Fruit fly (Drosophila melanogaster) whole organism, embryonic: ENCODE measurements around the gene CNPYb.

Source experiments
- Abd-B ChIP-seq: fragments of 200-800 bp; sonication (Bioruptor generic); optimal IDR thresholded peaks from 2 replicates; lab custom pipeline; 2018; ENCODE audit warnings: missing biosample characterization, mild to moderate bottlenecking, missing genetic modification characterization, moderate library complexity
- B-H2 ChIP-seq: fragments of 200-800 bp; sonication (Bioruptor generic); optimal IDR thresholded peaks from 2 replicates; lab custom pipeline; 2018; ENCODE audit warnings: missing biosample characterization, mild to moderate bottlenecking, missing genetic modification characterization
- Blimp-1 ChIP-seq: fragments of 200-800 bp; sonication (Bioruptor generic); optimal IDR thresholded peaks from 3 replicates; lab custom pipeline; 2018; ENCODE audit warnings: missing biosample characterization, missing genetic modification characterization, mild to moderate bottlenecking, moderate library complexity, missing genetic modification reagents
- CG11398 ChIP-seq: fragments of 200-800 bp; sonication (Bioruptor generic); optimal IDR thresholded peaks from 2 replicates; lab custom pipeline; 2016; ENCODE audit warnings: missing biosample characterization, missing genetic modification characterization
- CG11723 ChIP-seq: fragments of 200-800 bp; sonication (Bioruptor generic); optimal IDR thresholded peaks from 2 replicates; lab custom pipeline; 2017; ENCODE audit warnings: missing biosample characterization, mild to moderate bottlenecking, missing genetic modification characterization
- CG12219 ChIP-seq: fragments of 200-800 bp; sonication (Bioruptor generic); optimal IDR thresholded peaks from 3 replicates; lab custom pipeline; 2018; ENCODE audit warnings: missing biosample characterization, mild to moderate bottlenecking, missing genetic modification characterization
- CG13624 ChIP-seq: fragments of 200-800 bp; sonication (Bioruptor generic); optimal IDR thresholded peaks from 2 replicates; lab custom pipeline; 2016; ENCODE audit warnings: missing biosample characterization, missing genetic modification characterization
- CG13894 ChIP-seq: fragments of 200-800 bp; sonication (Bioruptor generic); optimal IDR thresholded peaks from 3 replicates; lab custom pipeline; 2018; ENCODE audit warnings: missing biosample characterization, mild to moderate bottlenecking, missing genetic modification characterization, moderate library complexity
- CG15479 ChIP-seq: fragments of 200-800 bp; sonication (Bioruptor generic); optimal IDR thresholded peaks from 3 replicates; lab custom pipeline; 2019; ENCODE audit warnings: missing biosample characterization, mild to moderate bottlenecking, missing genetic modification characterization, moderate library complexity
- CG16779 ChIP-seq: fragments of 200-800 bp; sonication (Bioruptor generic); IDR thresholded peaks from 2 replicates; pipeline ENCODE4 v1.3.6; 2022; ENCODE audit warnings: missing biosample characterization, missing genetic modification characterization
- CG2889 ChIP-seq: fragments of 200-800 bp; sonication (Bioruptor generic); IDR thresholded peaks from 3 replicates; pipeline ENCODE4 v1.3.6; 2022; ENCODE audit warnings: missing biosample characterization, missing genetic modification characterization
- CG3407 ChIP-seq: fragments of 200-800 bp; sonication (Bioruptor generic); optimal IDR thresholded peaks from 2 replicates; lab custom pipeline; 2018; ENCODE audit warnings: missing biosample characterization, mild to moderate bottlenecking, missing genetic modification characterization
- CG34376 ChIP-seq: fragments of 200-800 bp; sonication (Bioruptor generic); optimal IDR thresholded peaks from 2 replicates; lab custom pipeline; 2018; ENCODE audit warnings: missing biosample characterization, mild to moderate bottlenecking, missing genetic modification characterization
- CG43689 ChIP-seq: fragments of 200-800 bp; sonication (Bioruptor generic); IDR thresholded peaks from 2 replicates; pipeline ENCODE4 v1.3.6; 2022; ENCODE audit warnings: missing biosample characterization, missing genetic modification characterization
- CG4404 ChIP-seq: fragments of 200-800 bp; sonication (Bioruptor generic); IDR thresholded peaks from 2 replicates; pipeline ENCODE4 v1.3.6; 2022; ENCODE audit warnings: missing biosample characterization, missing genetic modification characterization
- CG4424 ChIP-seq: fragments of 200-800 bp; sonication (Bioruptor generic); optimal IDR thresholded peaks from 3 replicates; lab custom pipeline; 2016; ENCODE audit warnings: missing biosample characterization, missing genetic modification characterization
- CG7556 ChIP-seq: fragments of 200-800 bp; sonication (Bioruptor generic); optimal IDR thresholded peaks from 2 replicates; lab custom pipeline; 2017; ENCODE audit warnings: missing biosample characterization, mild to moderate bottlenecking, missing genetic modification characterization
- CG8924 ChIP-seq: fragments of 200-800 bp; optimal IDR thresholded peaks from 3 replicates; lab custom pipeline; 2019; ENCODE audit warnings: missing biosample characterization, mild to moderate bottlenecking, missing genetic modification characterization, moderate library complexity
- D19A ChIP-seq: fragments of 200-800 bp; optimal IDR thresholded peaks from 3 replicates; lab custom pipeline; 2019; ENCODE audit warnings: missing biosample characterization, mild to moderate bottlenecking, missing genetic modification characterization, moderate library complexity
- Dll ChIP-seq: fragments of 200-800 bp; sonication (Bioruptor generic); IDR thresholded peaks from 4 replicates; pipeline ENCODE4 v1.3.6; 2022; ENCODE audit warnings: missing biosample characterization, missing genetic modification characterization; ENCODE audit not compliant: partially characterized antibody
- Doc3 ChIP-seq: fragments of 200-800 bp; sonication (Bioruptor generic); IDR thresholded peaks from 3 replicates; pipeline ENCODE4 v1.3.6; 2022; ENCODE audit warnings: missing biosample characterization, missing genetic modification characterization; ENCODE audit not compliant: partially characterized antibody
- E2f2 ChIP-seq: fragments of 200-800 bp; sonication (Bioruptor generic); IDR thresholded peaks from 2 replicates; pipeline ENCODE4 v1.3.6; 2022; ENCODE audit warnings: missing biosample characterization, missing genetic modification characterization
- Ets97D ChIP-seq: fragments of 200-800 bp; sonication (Bioruptor generic); optimal IDR thresholded peaks from 3 replicates; lab custom pipeline; 2016; ENCODE audit warnings: missing biosample characterization, missing genetic modification characterization
- H15 ChIP-seq: fragments of 200-800 bp; sonication (Bioruptor generic); IDR thresholded peaks from 3 replicates; pipeline ENCODE4 v1.3.6; 2022; ENCODE audit warnings: missing biosample characterization, missing genetic modification characterization
- HHEX ChIP-seq: fragments of 200-800 bp; sonication (Bioruptor generic); optimal IDR thresholded peaks from 3 replicates; lab custom pipeline; 2017; ENCODE audit warnings: missing biosample characterization, mild to moderate bottlenecking, missing genetic modification characterization, missing genetic modification reagents
- Hand ChIP-seq: fragments of 200-800 bp; sonication (Bioruptor generic); optimal IDR thresholded peaks from 2 replicates; lab custom pipeline; 2017; ENCODE audit warnings: mild to moderate bottlenecking, missing biosample characterization, missing genetic modification reagents, missing genetic modification characterization
- Hr78 ChIP-seq, 2 experiments: fragments of 200-800 bp in 1 of 2; fragments of >200 bp in 1 of 2; sonication (Bioruptor generic) in 1 of 2; optimal IDR thresholded peaks; 2 replicates each; lab custom pipeline; 2017 to 2019; ENCODE audit warnings: missing biosample characterization in 2 of 2, missing genetic modification characterization in 2 of 2, mild to moderate bottlenecking in 1 of 2, moderate library complexity in 1 of 2
- NC2β ChIP-seq: fragments of 200-800 bp; sonication (Bioruptor generic); optimal IDR thresholded peaks from 2 replicates; lab custom pipeline; 2016; ENCODE audit warnings: missing biosample characterization, missing genetic modification characterization
- Ptx1 ChIP-seq: fragments of 200-800 bp; sonication (Bioruptor generic); IDR thresholded peaks from 2 replicates; pipeline ENCODE4 v1.3.6; 2022; ENCODE audit warnings: missing biosample characterization, missing genetic modification characterization
- amos ChIP-seq: fragments of 200-800 bp; sonication (Bioruptor generic); IDR thresholded peaks from 2 replicates; pipeline ENCODE4 v1.3.6; 2022; ENCODE audit warnings: missing biosample characterization, missing genetic modification characterization; ENCODE audit not compliant: partially characterized antibody
- cas ChIP-seq: fragments of 200-800 bp; sonication (Bioruptor generic); IDR thresholded peaks from 2 replicates; pipeline ENCODE4 v1.3.6; 2022; ENCODE audit warnings: missing biosample characterization, missing genetic modification characterization
- caup ChIP-seq: fragments of 200-800 bp; sonication (Bioruptor generic); optimal IDR thresholded peaks from 3 replicates; lab custom pipeline; 2017; ENCODE audit warnings: missing biosample characterization, mild to moderate bottlenecking, missing genetic modification characterization, moderate library complexity; ENCODE audit not compliant: severe bottlenecking
- dpn ChIP-seq, 2 experiments: fragments of 200-800 bp; sonication (Bioruptor generic); optimal IDR thresholded peaks; 3 replicates each; lab custom pipeline; 2016; ENCODE audit warnings: missing biosample characterization in 2 of 2, missing genetic modification characterization in 2 of 2
- eve ChIP-seq, 2 experiments: fragments of >200 bp; optimal IDR thresholded peaks; 2 replicates each; lab custom pipeline; 2017; ENCODE audit warnings: missing biosample characterization in 2 of 2, missing genetic modification characterization in 2 of 2
- fd102C ChIP-seq: fragments of 200-800 bp; sonication (Bioruptor generic); optimal IDR thresholded peaks from 2 replicates; lab custom pipeline; 2018; ENCODE audit warnings: missing biosample characterization, mild to moderate bottlenecking, missing genetic modification characterization, moderate library complexity
- gsb ChIP-seq: fragments of 200-800 bp; sonication (Bioruptor generic); IDR thresholded peaks from 2 replicates; pipeline ENCODE4 v1.3.6; 2022; ENCODE audit warnings: missing biosample characterization, missing genetic modification characterization
- hbn ChIP-seq: fragments of 200-800 bp; sonication (Bioruptor generic); IDR thresholded peaks from 2 replicates; pipeline ENCODE4 v1.3.6; 2022; ENCODE audit warnings: missing biosample characterization, missing genetic modification characterization; ENCODE audit not compliant: partially characterized antibody
- inv ChIP-seq: fragments of 200-800 bp; sonication (Bioruptor generic); IDR thresholded peaks from 2 replicates; pipeline ENCODE4 v1.3.6; 2022; ENCODE audit warnings: missing biosample characterization, missing genetic modification characterization; ENCODE audit not compliant: partially characterized antibody
- jing ChIP-seq: fragments of 200-800 bp; sonication (Bioruptor generic); optimal IDR thresholded peaks from 2 replicates; lab custom pipeline; 2018; ENCODE audit warnings: missing biosample characterization, mild to moderate bottlenecking, missing genetic modification characterization
- klu ChIP-seq: fragments of 200-800 bp; sonication (Bioruptor generic); IDR thresholded peaks from 2 replicates; pipeline ENCODE4 v1.3.6; 2022; ENCODE audit warnings: missing biosample characterization, missing genetic modification characterization
- lilli ChIP-seq: fragments of 200-800 bp; sonication (Bioruptor generic); optimal IDR thresholded peaks from 3 replicates; lab custom pipeline; 2016; ENCODE audit warnings: missing biosample characterization, missing genetic modification characterization
- pfk ChIP-seq: fragments of 200-800 bp; sonication (Bioruptor generic); optimal IDR thresholded peaks from 2 replicates; lab custom pipeline; 2018; ENCODE audit warnings: missing biosample characterization, mild to moderate bottlenecking, missing genetic modification characterization, moderate library complexity
- sc ChIP-seq, 3 experiments: fragments of >200 bp in 2 of 3; fragments of 200-800 bp in 1 of 3; sonication (Bioruptor generic) in 1 of 3; optimal IDR thresholded peaks; 2 replicates in 2 of 3; 3 replicates in 1 of 3; lab custom pipeline; 2017; ENCODE audit warnings: mild to moderate bottlenecking in 1 of 3, missing biosample characterization in 1 of 3, missing genetic modification characterization in 1 of 3, missing genetic modification reagents in 1 of 3
- sqz ChIP-seq: fragments of 200-800 bp; sonication (Bioruptor generic); optimal IDR thresholded peaks from 3 replicates; lab custom pipeline; 2018; ENCODE audit warnings: missing biosample characterization, mild to moderate bottlenecking, missing genetic modification characterization
- twi ChIP-seq: fragments of 200-800 bp; optimal IDR thresholded peaks from 2 replicates; lab custom pipeline; 2019; ENCODE audit warnings: missing biosample characterization, mild to moderate bottlenecking, missing genetic modification characterization, moderate library complexity
- tx ChIP-seq: fragments of 200-800 bp; sonication (Bioruptor generic); optimal IDR thresholded peaks from 2 replicates; lab custom pipeline; 2016; ENCODE audit warnings: missing biosample characterization, missing genetic modification characterization
- usp ChIP-seq: fragments of >200 bp; optimal IDR thresholded peaks from 2 replicates; lab custom pipeline; 2017; ENCODE audit warnings: missing biosample characterization, missing genetic modification characterization
- wdn ChIP-seq: fragments of 200-800 bp; sonication (Bioruptor generic); IDR thresholded peaks from 2 replicates; pipeline ENCODE4 v1.3.6; 2022; ENCODE audit warnings: missing biosample characterization, missing genetic modification characterization
- wor ChIP-seq: fragments of 200-800 bp; sonication (Bioruptor generic); IDR thresholded peaks from 2 replicates; pipeline ENCODE4 v1.3.6; 2022; ENCODE audit warnings: missing biosample characterization, missing genetic modification characterization
- zen2 ChIP-seq: fragments of 200-800 bp; sonication (Bioruptor generic); IDR thresholded peaks from 3 replicates; pipeline ENCODE4 v1.3.6; 2022; ENCODE audit warnings: missing biosample characterization, missing genetic modification characterization; ENCODE audit not compliant: partially characterized antibody

CNPYb gene

dm6 chr3L:19073909-19074239 lies 22.1 kb downstream of the CNPYb start (continued):
- TF ChIP-seq D19A (tag; lab: Kevin White, UChicago) (peak; percentile 55), CG13894 (no peak), CG2889 (GFP tag; lab: Robert Waterston, UW) (no peak), fd102C (GFP tag; lab: Kevin White, UChicago) (no peak), tx (GFP tag; lab: Kevin White, UChicago) (no peak), Hr78 (GFP tag; optimal IDR thresholded peaks at IDR 0.05; lab: Kevin White, UChicago) (peak in 1 of 2 experiments; percentile 3), gsb (GFP tag; lab: Robert Waterston, UW) (no peak), jing (GFP tag; lab: Kevin White, UChicago) (no peak), Dll (GFP tag; lab: Robert Waterston, UW) (no peak), inv (GFP tag; lab: Robert Waterston, UW) (no peak), CG16779 (GFP tag; lab: Robert Waterston, UW) (no peak), CG3407 (GFP tag; lab: Kevin White, UChicago) (peak; percentile 7), usp (GFP tag; lab: Kevin White, UChicago) (no peak), CG4424 (GFP tag; lab: Kevin White, UChicago) (peak; percentile 13), CG12219 (GFP tag; lab: Kevin White, UChicago) (no peak), dpn (GFP tag; optimal IDR thresholded peaks at IDR 0.05; lab: Kevin White, UChicago) (peak in 1 of 2 experiments; percentile 3), CG4404 (GFP tag; lab: Robert Waterston, UW) (no peak), CG13624 (GFP tag; lab: Kevin White, UChicago) (no peak), wor (no peak), hbn (no peak), CG8924 (tag; lab: Kevin White, UChicago) (peak; percentile 59), CG7556 (peak; percentile 63), Blimp-1 (GFP tag; lab: Kevin White, UChicago) (peak; percentile 86), HHEX (peak; percentile 5), Hand (GFP tag; lab: Kevin White, UChicago) (no peak), sqz (GFP tag; lab: Kevin White, UChicago) (no peak), klu (no peak), Abd-B (GFP tag; lab: Kevin White, UChicago) (peak; percentile 34), B-H2 (GFP tag; lab: Kevin White, UChicago) (no peak), CG11398 (no peak), zen2 (no peak), caup (no peak), wdn (no peak), pfk (no peak), CG15479 (no peak), CG43689 (no peak), Ptx1 (GFP tag; lab: Robert Waterston, UW) (peak; percentile 42; the same call in 1 of the 2 replicates), eve (GFP tag; optimal IDR thresholded peaks at IDR 0.05; lab: Kevin White, UChicago) (peak in 1 of 2 experiments; percentile 69), twi (tag; lab: Kevin White, UChicago) (no peak), NC2β (GFP tag; lab: Kevin White, UChicago) (no peak), sc (optimal IDR thresholded peaks at IDR 0.05; lab: Kevin White, UChicago) (no peak), sc (GFP tag; optimal IDR thresholded peaks at IDR 0.05; lab: Kevin White, UChicago) (no peak), CG34376 (GFP tag; lab: Kevin White, UChicago) (no peak), cas (GFP tag; lab: Robert Waterston, UW) (no peak), Doc3 (GFP tag; lab: Robert Waterston, UW) (no peak), E2f2 (GFP tag; lab: Robert Waterston, UW) (no peak), H15 (GFP tag; lab: Robert Waterston, UW) (no peak), Ets97D (GFP tag; lab: Kevin White, UChicago) (no peak), CG11723 (no peak), lilli (GFP tag; lab: Kevin White, UChicago) (no peak), amos (GFP tag; lab: Robert Waterston, UW) (no peak)
